Fruit fly (Drosophila melanogaster): ENCODE data around the gene CG31560.

DNA sequence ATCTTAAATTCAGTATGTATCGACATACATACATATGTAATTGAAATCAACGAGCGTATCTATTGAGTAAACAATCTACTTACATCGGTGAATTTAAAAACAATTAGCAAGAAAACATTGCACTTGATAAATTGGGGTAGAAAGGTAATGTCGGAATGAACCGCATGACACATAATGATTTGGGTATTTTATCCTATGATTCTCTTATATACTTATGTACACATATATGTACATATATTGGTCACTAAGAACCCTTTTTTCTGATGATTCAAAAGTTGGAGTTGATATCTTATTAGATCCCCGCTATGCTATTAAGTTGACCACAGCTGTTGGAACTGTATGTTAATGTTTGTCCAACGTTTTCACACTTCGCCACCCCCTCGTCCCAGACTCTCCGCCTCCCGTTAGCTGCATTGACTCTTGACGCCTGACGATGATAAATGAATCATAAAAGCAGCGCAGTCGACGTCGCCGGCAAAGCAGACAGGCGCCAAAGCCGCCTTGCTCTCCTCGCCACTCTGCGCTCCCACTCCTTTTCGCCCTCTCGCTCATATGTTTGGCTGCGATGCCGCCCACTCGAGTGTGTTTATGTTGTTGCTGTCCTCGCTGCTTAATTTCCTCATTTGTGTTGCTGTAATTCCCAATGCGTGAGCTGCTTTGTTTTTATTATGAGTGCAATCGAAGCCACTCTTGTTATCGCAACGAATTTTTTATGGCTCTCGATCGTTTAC is 43.3 kb downstream of the CG31560 start:
- TF ChIP-seq psq (optimal IDR thresholded peaks at IDR 0.05) (no peak), h (optimal IDR thresholded peaks at IDR 0.05) (no peak), insv (optimal IDR thresholded peaks at IDR 0.05) (no peak), Sin3A (optimal IDR thresholded peaks at IDR 0.05) (no peak), Myc (optimal IDR thresholded peaks at IDR 0.05) (no peak), ttk (optimal IDR thresholded peaks at IDR 0.05) (no peak)
